Worm (Caenorhabditis elegans) whole organism, L4/young adult: ENCODE data around the gene nas-29.

Experiments
- W03F9.2 ChIP-seq: fragments of 150-350 bp; optimal IDR thresholded peaks from 2 replicates; lab custom pipeline; 2014; ENCODE audit warnings: missing biosample characterization, missing genetic modification characterization
- dao-5 ChIP-seq: sonication (generic microtip); optimal IDR thresholded peaks from 2 replicates; lab custom pipeline; 2016; ENCODE audit warnings: missing genotype, missing genetic modification characterization, moderate library complexity, missing compliant biosample characterization
- him-1 ChIP-seq: sonication (generic microtip); optimal IDR thresholded peaks from 2 replicates; lab custom pipeline; 2016; ENCODE audit warnings: missing genotype, missing genetic modification reagents, missing genetic modification characterization, missing compliant biosample characterization

- no peak for TF ChIP-seq him-1 (tag; lab: Kevin White, UChicago)
- no peak for TF ChIP-seq W03F9.2
- no peak for TF ChIP-seq dao-5 (tag; lab: Kevin White, UChicago)
These were observed 35.1 kb upstream of the nas-29 start for ce11 chrII:5176934-5177333.
